Worm (Caenorhabditis elegans) whole organism, young adult: ENCODE data around the gene rtfo-1.

Experiments
- B0035.1 ChIP-seq: sonication (generic microtip); optimal IDR thresholded peaks from 2 replicates; lab custom pipeline; 2016; ENCODE audit warnings: missing genetic modification characterization, mild to moderate bottlenecking, missing compliant biosample characterization, missing genotype, missing genetic modification reagents
- B0336.3 ChIP-seq: fragments of 200-800 bp; sonication (Bioruptor generic); IDR thresholded peaks from 2 replicates; pipeline ENCODE4 v1.3.6; 2022; ENCODE audit warnings: missing genetic modification characterization, missing compliant biosample characterization
- C17E4.6 ChIP-seq: fragments of 200-800 bp; sonication (Bioruptor generic); IDR thresholded peaks from 2 replicates; pipeline ENCODE4 v1.3.6; 2022; ENCODE audit warnings: missing genetic modification reagents, missing genetic modification characterization, missing compliant biosample characterization
- F10E7.11 ChIP-seq: sonication (generic microtip); optimal IDR thresholded peaks from 2 replicates; lab custom pipeline; 2017; ENCODE audit warnings: mild to moderate bottlenecking, missing genetic modification characterization, moderate library complexity, missing compliant biosample characterization
- F33H1.4 ChIP-seq: fragments of 200-800 bp; sonication (Bioruptor generic); IDR thresholded peaks from 2 replicates; pipeline ENCODE4 v1.3.6; 2022; ENCODE audit warnings: missing genetic modification reagents, missing genetic modification characterization, missing compliant biosample characterization
- F49E8.2 ChIP-seq: sonication (generic microtip); optimal IDR thresholded peaks from 3 replicates; lab custom pipeline; 2017; ENCODE audit warnings: missing genetic modification characterization, mild to moderate bottlenecking, missing compliant biosample characterization, antibody characterized with exemption, moderate library complexity; ENCODE audit not compliant: insufficient read depth
- F55B11.4 ChIP-seq: sonication (generic microtip); optimal IDR thresholded peaks from 2 replicates; lab custom pipeline; 2016; ENCODE audit warnings: missing compliant biosample characterization, missing genetic modification characterization, borderline replicate concordance; ENCODE audit not compliant: insufficient read depth
- F57C9.4 ChIP-seq: sonication (generic microtip); optimal IDR thresholded peaks from 2 replicates; lab custom pipeline; 2017; ENCODE audit warnings: mild to moderate bottlenecking, missing genetic modification characterization, missing compliant biosample characterization
- K12H6.12 ChIP-seq: fragments of 200-800 bp; sonication (Bioruptor generic); optimal IDR thresholded peaks from 2 replicates; lab custom pipeline; 2018; ENCODE audit warnings: mild to moderate bottlenecking, missing genetic modification characterization, missing compliant biosample characterization
- T07F8.4 ChIP-seq: sonication (generic microtip); optimal IDR thresholded peaks from 2 replicates; lab custom pipeline; 2016; ENCODE audit warnings: mild to moderate bottlenecking, missing genetic modification characterization, moderate library complexity, missing compliant biosample characterization
- Y53G8AR.9 ChIP-seq: fragments of 200-800 bp; sonication (Bioruptor generic); conservative IDR thresholded peaks from 2 replicates; pipeline ENCODE4 v1.3.6; 2022; ENCODE audit warnings: missing genetic modification reagents, missing genetic modification characterization, missing compliant biosample characterization
- Y95B8A.8 ChIP-seq: fragments of 200-800 bp; sonication (Bioruptor generic); IDR thresholded peaks from 2 replicates; pipeline ENCODE4 v1.3.6; 2022; ENCODE audit warnings: missing genetic modification reagents, missing genetic modification characterization, missing compliant biosample characterization
- ZK185.1 ChIP-seq: sonication (generic microtip); optimal IDR thresholded peaks from 2 replicates; lab custom pipeline; 2016; ENCODE audit warnings: mild to moderate bottlenecking, missing genetic modification characterization, missing compliant biosample characterization; ENCODE audit not compliant: poor library complexity, severe bottlenecking
- ama-1 ChIP-seq, 3 experiments: fragments of 150-350 bp in 1 of 3; sonication (generic microtip) in 2 of 3; optimal IDR thresholded peaks; 2 replicates each; lab custom pipeline; 2014 to 2018; ENCODE audit warnings: missing biosample characterization in 2 of 3, missing genetic modification characterization in 2 of 3, missing genetic modification reagents in 2 of 3
- bed-1 ChIP-seq: fragments of 200-800 bp; sonication (Bioruptor generic); IDR thresholded peaks from 2 replicates; pipeline ENCODE4 v1.3.6; 2022; ENCODE audit warnings: missing genetic modification reagents, missing genetic modification characterization, missing compliant biosample characterization
- ceh-27 ChIP-seq: fragments of 200-800 bp; sonication (Bioruptor generic); optimal IDR thresholded peaks from 2 replicates; lab custom pipeline; 2018; ENCODE audit warnings: mild to moderate bottlenecking, missing genetic modification characterization, moderate library complexity, missing compliant biosample characterization
- ceh-40 ChIP-seq: fragments of 200-800 bp; sonication (Bioruptor generic); IDR thresholded peaks from 2 replicates; pipeline ENCODE4 v1.3.6; 2022; ENCODE audit warnings: missing genetic modification characterization, missing compliant biosample characterization
- ceh-58 ChIP-seq: fragments of 200-800 bp; sonication (Bioruptor generic); IDR thresholded peaks from 2 replicates; pipeline ENCODE4 v1.3.6; 2022; ENCODE audit warnings: missing genetic modification characterization, missing compliant biosample characterization
- dpl-1 ChIP-seq: fragments of 150-350 bp; optimal IDR thresholded peaks from 2 replicates; lab custom pipeline; 2014; ENCODE audit warnings: missing biosample characterization, missing genetic modification reagents, missing genetic modification characterization
- efl-1 ChIP-seq: fragments of 150-350 bp; optimal IDR thresholded peaks from 2 replicates; lab custom pipeline; 2014; ENCODE audit warnings: missing biosample characterization, missing genetic modification reagents, missing genetic modification characterization
- hmg-20 ChIP-seq: fragments of 200-800 bp; sonication (Bioruptor generic); IDR thresholded peaks from 2 replicates; pipeline ENCODE4 v1.3.6; 2022; ENCODE audit warnings: missing genetic modification reagents, missing genetic modification characterization, missing compliant biosample characterization
- hsf-1 ChIP-seq: fragments of 200-800 bp; sonication (Bioruptor generic); IDR thresholded peaks from 2 replicates; pipeline ENCODE4 v1.3.6; 2022; ENCODE audit warnings: missing genetic modification reagents, missing genetic modification characterization, missing compliant biosample characterization
- lin-54 ChIP-seq: fragments of 200-800 bp; sonication (Bioruptor generic); optimal IDR thresholded peaks from 2 replicates; lab custom pipeline; 2018; ENCODE audit warnings: mild to moderate bottlenecking, missing genetic modification characterization, missing compliant biosample characterization
- lsy-27 ChIP-seq: sonication (generic microtip); optimal IDR thresholded peaks from 2 replicates; lab custom pipeline; 2017; ENCODE audit warnings: missing genetic modification characterization, mild to moderate bottlenecking, missing compliant biosample characterization, antibody characterized with exemption, missing genotype, borderline replicate concordance; ENCODE audit not compliant: insufficient read depth
- madf-10 ChIP-seq: sonication (generic microtip); optimal IDR thresholded peaks from 2 replicates; lab custom pipeline; 2016; ENCODE audit warnings: mild to moderate bottlenecking, missing genetic modification characterization, missing compliant biosample characterization
- madf-6 ChIP-seq: fragments of 200-800 bp; sonication (Bioruptor generic); IDR thresholded peaks from 2 replicates; pipeline ENCODE4 v1.3.6; 2022; ENCODE audit warnings: missing genetic modification reagents, missing genetic modification characterization, missing compliant biosample characterization
- mcd-1 ChIP-seq: fragments of 200-800 bp; sonication (Bioruptor generic); IDR thresholded peaks from 2 replicates; pipeline ENCODE4 v1.3.6; 2022; ENCODE audit warnings: missing genetic modification reagents, missing genetic modification characterization, missing compliant biosample characterization
- mel-28 ChIP-seq: sonication (generic microtip); optimal IDR thresholded peaks from 2 replicates; lab custom pipeline; 2016; ENCODE audit warnings: borderline replicate concordance, mild to moderate bottlenecking, missing genetic modification characterization, missing compliant biosample characterization
- nfya-1 ChIP-seq: sonication (generic microtip); optimal IDR thresholded peaks from 2 replicates; lab custom pipeline; 2017; ENCODE audit warnings: antibody characterized with exemption, missing compliant biosample characterization, missing genetic modification characterization, borderline replicate concordance; ENCODE audit not compliant: insufficient read depth
- nfyb-1 ChIP-seq: fragments of 200-800 bp; sonication (Bioruptor generic); IDR thresholded peaks from 2 replicates; pipeline ENCODE4 v1.3.6; 2022; ENCODE audit warnings: missing genetic modification reagents, missing genetic modification characterization, missing compliant biosample characterization
- nhr-27 ChIP-seq: fragments of 200-800 bp; sonication (Bioruptor generic); optimal IDR thresholded peaks from 2 replicates; lab custom pipeline; 2018; ENCODE audit warnings: mild to moderate bottlenecking, missing genetic modification characterization, moderate library complexity, missing compliant biosample characterization
- nhr-90 ChIP-seq: sonication (generic microtip); optimal IDR thresholded peaks from 2 replicates; lab custom pipeline; 2016; ENCODE audit warnings: missing genotype, mild to moderate bottlenecking, missing genetic modification characterization, missing compliant biosample characterization
- rec-8 ChIP-seq, 2 experiments: sonication (generic microtip); optimal IDR thresholded peaks; 2 replicates each; lab custom pipeline; 2016; ENCODE audit warnings: mild to moderate bottlenecking in 2 of 2, missing genetic modification characterization in 2 of 2, missing genetic modification reagents in 2 of 2, missing genotype in 2 of 2, missing biosample characterization in 1 of 2, missing compliant biosample characterization in 1 of 2, moderate library complexity in 1 of 2
- repo-1 ChIP-seq: sonication (generic microtip); optimal IDR thresholded peaks from 2 replicates; lab custom pipeline; 2017; ENCODE audit warnings: mild to moderate bottlenecking, missing genetic modification characterization, missing compliant biosample characterization
- sdz-38 ChIP-seq: sonication (generic microtip); optimal IDR thresholded peaks from 2 replicates; lab custom pipeline; 2016; ENCODE audit warnings: missing genotype, missing genetic modification characterization, missing compliant biosample characterization
- snpc-1.1 ChIP-seq: sonication (generic microtip); optimal IDR thresholded peaks from 2 replicates; lab custom pipeline; 2017; ENCODE audit warnings: missing genetic modification characterization, mild to moderate bottlenecking, missing compliant biosample characterization, antibody characterized with exemption, moderate library complexity, missing genotype, missing genetic modification reagents; ENCODE audit not compliant: insufficient read depth
- snpc-3.4 ChIP-seq: sonication (generic microtip); optimal IDR thresholded peaks from 2 replicates; lab custom pipeline; 2017; ENCODE audit warnings: missing genetic modification characterization, mild to moderate bottlenecking, missing compliant biosample characterization, antibody characterized with exemption, moderate library complexity, missing genotype, missing genetic modification reagents
- somi-1 ChIP-seq: fragments of 200-800 bp; sonication (Bioruptor generic); optimal IDR thresholded peaks from 2 replicates; lab custom pipeline; 2018; ENCODE audit warnings: mild to moderate bottlenecking, missing genetic modification characterization, missing compliant biosample characterization
- tbp1 ChIP-seq: fragments of 200-800 bp; sonication (Bioruptor generic); optimal IDR thresholded peaks from 2 replicates; lab custom pipeline; 2018; ENCODE audit warnings: mild to moderate bottlenecking, missing genetic modification characterization, missing compliant biosample characterization
- tbx-9 ChIP-seq: sonication (generic microtip); optimal IDR thresholded peaks from 2 replicates; lab custom pipeline; 2016; ENCODE audit warnings: borderline replicate concordance, missing genetic modification characterization, inconsistent platforms, missing compliant biosample characterization

rtfo-1 gene

DNA sequence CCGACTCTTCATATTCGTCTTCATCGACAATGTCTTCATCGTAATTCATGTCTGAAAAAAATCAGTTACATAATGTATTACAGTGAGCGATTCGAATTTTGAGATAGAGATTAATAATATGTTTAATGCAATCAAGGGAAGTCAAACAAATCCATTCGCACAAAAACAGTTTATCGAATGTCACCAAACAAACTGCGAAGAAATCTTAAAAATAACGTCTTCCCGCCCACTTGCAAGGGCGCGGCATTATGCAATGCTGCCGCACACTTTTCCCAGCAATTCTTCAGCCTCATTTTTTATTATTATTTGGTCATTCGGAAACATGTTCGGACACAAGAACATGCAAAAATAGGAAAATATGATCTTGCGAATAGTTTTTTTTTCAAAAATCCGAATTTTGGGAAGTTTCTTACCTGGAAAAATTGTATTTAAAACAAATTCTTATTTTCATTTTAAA lies 38.2 kb downstream of the rtfo-1 start, which contains the start of gene mdf-1 (continued):
- peak; percentile 74 for TF ChIP-seq lin-54 (GFP tag; lab: Kevin White, UChicago)
- peak; percentile 53 for TF ChIP-seq tbp1 (GFP tag; lab: Kevin White, UChicago)
- TF ChIP-seq somi-1 (GFP tag; lab: Kevin White, UChicago): no peak
- TF ChIP-seq B0035.1 (tag; lab: Kevin White, UChicago): peak; percentile 10
- 0 out of 2 replicates have a peak, but pooled peaks have one; percentile 4 for TF ChIP-seq hmg-20 (GFP tag; lab: Robert Waterston, UW)
- peak; percentile 60 for TF ChIP-seq ceh-27 (GFP tag; lab: Kevin White, UChicago)
- TF ChIP-seq madf-10 (tag; lab: Kevin White, UChicago): peak; percentile 26
- TF ChIP-seq snpc-3.4 (tag; lab: Kevin White, UChicago): peak; percentile 52

DNA sequence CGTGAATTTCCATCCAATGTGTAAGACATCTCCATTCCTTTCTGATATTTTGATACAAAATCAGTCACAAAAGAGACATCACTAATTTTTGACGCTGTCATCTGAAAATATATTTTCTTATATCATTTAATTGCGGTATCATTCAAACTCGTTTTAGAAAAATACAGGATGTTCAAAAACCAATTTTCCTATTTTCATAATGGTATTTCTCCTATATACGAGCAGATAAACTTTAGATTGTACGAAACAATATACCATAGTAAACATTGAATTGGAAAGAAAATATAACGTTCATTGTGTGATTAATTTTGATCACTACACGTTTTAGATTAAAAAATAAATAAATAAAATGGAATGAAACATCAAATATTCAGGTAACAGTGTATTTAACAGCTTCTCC lies 40.9 kb downstream of the rtfo-1 start, which contains the start of gene C50F4.16:
Gene C50F4.16 (minus strand): TSS at position 101 of the 400 bp plus-strand sequence.
- TF ChIP-seq ama-1 (optimal IDR thresholded peaks at IDR 0.05; lab: Kevin White, UChicago) (no peak), ama-1 (GFP tag; optimal IDR thresholded peaks at IDR 0.05; lab: Kevin White, UChicago) (peak in 1 of 2 experiments; percentile 26), madf-6 (0 out of 2 replicates have a peak, but pooled peaks have one; percentile 31), nhr-90 (tag; lab: Kevin White, UChicago) (no peak)

DNA sequence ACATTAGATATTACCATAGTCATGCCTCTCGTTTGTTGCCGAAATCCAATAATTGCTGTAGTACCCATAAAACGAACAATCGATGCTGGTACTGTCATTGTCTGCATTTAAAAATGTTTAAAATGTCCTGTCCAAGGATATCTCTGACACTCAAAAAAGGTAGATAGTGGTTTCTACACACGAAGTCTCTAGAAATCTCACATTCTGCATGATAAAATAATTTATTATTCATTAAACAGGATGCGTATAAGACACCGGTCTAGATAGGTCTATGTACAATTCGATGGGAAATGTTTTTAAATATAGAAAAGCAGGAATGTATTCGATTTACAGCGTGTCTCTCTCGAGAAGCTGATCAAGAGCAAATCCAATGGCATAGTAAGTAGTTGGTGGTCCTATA lies 42.8 kb downstream of the rtfo-1 start, which contains the start of gene C50F4.12:
Gene C50F4.12 (minus strand): TSS at position 101 of the 400 bp plus-strand sequence.
- TF ChIP-seq hsf-1 (GFP tag; lab: Robert Waterston, UW) (no peak), F49E8.2 (tag; lab: Kevin White, UChicago) (no peak), tbp1 (GFP tag; lab: Kevin White, UChicago) (no peak), bed-1 (GFP tag; lab: Robert Waterston, UW) (no peak), K12H6.12 (no peak), C17E4.6 (GFP tag; lab: Robert Waterston, UW) (no peak), Y95B8A.8 (GFP tag; lab: Robert Waterston, UW) (no peak), F10E7.11 (tag; lab: Kevin White, UChicago) (no peak), snpc-1.1 (tag; lab: Kevin White, UChicago) (no peak), lsy-27 (tag; lab: Kevin White, UChicago) (no peak), nhr-27 (tag; lab: Kevin White, UChicago) (no peak), T07F8.4 (no peak), tbx-9 (no peak), ceh-58 (GFP tag; lab: Robert Waterston, UW) (no peak), F33H1.4 (GFP tag; lab: Robert Waterston, UW) (no peak), nfyb-1 (GFP tag; lab: Robert Waterston, UW) (no peak), repo-1 (tag; lab: Kevin White, UChicago) (no peak), ZK185.1 (tag; lab: Kevin White, UChicago) (no peak), sdz-38 (no peak), nfya-1 (tag; lab: Kevin White, UChicago) (no peak)

DNA sequence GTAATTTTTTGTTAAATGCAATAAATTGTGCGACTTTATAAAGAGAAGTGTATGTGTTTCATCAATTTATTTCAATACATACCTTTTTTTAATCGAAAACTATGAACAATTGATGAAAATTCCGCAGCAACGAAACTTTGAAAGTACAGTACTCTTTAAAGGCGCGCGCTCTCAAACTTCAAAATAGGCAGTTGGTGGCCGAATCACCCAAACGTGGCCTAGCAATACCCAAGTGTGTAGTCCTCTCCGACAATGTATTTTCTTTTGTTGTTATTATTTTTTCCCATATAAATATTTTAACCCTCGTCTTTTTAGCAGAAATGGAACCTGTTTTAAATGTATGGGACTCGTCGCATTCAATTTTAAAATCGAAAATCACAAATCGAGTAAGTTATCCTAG lies 45.9 kb downstream of the rtfo-1 start, which contains the start of gene C50F4.4:
Gene C50F4.4 (plus strand): TSS at position 267 of the 400 bp plus-strand sequence.
- TF ChIP-seq tbp1 (GFP tag; lab: Kevin White, UChicago) (no peak), B0336.3 (GFP tag; lab: Robert Waterston, UW) (no peak), ceh-27 (GFP tag; lab: Kevin White, UChicago) (peak; percentile 43), hmg-20 (GFP tag; lab: Robert Waterston, UW) (no peak), dpl-1 (GFP tag; lab: Kevin White, UChicago) (peak; percentile 17), lsy-27 (tag; lab: Kevin White, UChicago) (no peak), Y53G8AR.9 (GFP tag; lab: Robert Waterston, UW) (no peak), ZK185.1 (tag; lab: Kevin White, UChicago) (peak; percentile 69), rec-8 (tag; optimal IDR thresholded peaks at IDR 0.05; lab: Kevin White, UChicago) (peak in 1 of 2 experiments; percentile 32), ceh-40 (GFP tag; lab: Robert Waterston, UW) (no peak), mcd-1 (GFP tag; lab: Robert Waterston, UW) (no peak), F55B11.4 (no peak), mel-28 (no peak), ceh-58 (GFP tag; lab: Robert Waterston, UW) (no peak), efl-1 (peak; percentile 50), F57C9.4 (tag; lab: Kevin White, UChicago) (no peak), F49E8.2 (tag; lab: Kevin White, UChicago) (peak; percentile 45)
